Worm (Caenorhabditis elegans) whole organism, early embryonic: ENCODE results near the gene rop-1.

ENCODE experiments used
- B0310.2 ChIP-seq: sonication (generic microtip); optimal IDR thresholded peaks from 2 replicates; lab custom pipeline; 2016; ENCODE audit warnings: mild to moderate bottlenecking, missing genetic modification characterization, missing compliant biosample characterization
- F13C5.2 ChIP-seq: sonication (generic microtip); optimal IDR thresholded peaks from 2 replicates; lab custom pipeline; 2017; ENCODE audit warnings: mild to moderate bottlenecking, missing genetic modification characterization, inconsistent platforms, missing compliant biosample characterization
- aly-1 ChIP-seq: sonication (generic microtip); optimal IDR thresholded peaks from 2 replicates; lab custom pipeline; 2016; ENCODE audit warnings: missing genetic modification characterization, missing compliant biosample characterization
- ama-1 ChIP-seq: fragments of 150-350 bp; optimal IDR thresholded peaks from 2 replicates; lab custom pipeline; 2014
- ceh-13 ChIP-seq: fragments of 200-800 bp; sonication (Bioruptor generic); optimal IDR thresholded peaks from 2 replicates; lab custom pipeline; 2018; ENCODE audit warnings: mild to moderate bottlenecking, missing genetic modification characterization, missing compliant biosample characterization
- ceh-36 ChIP-seq: sonication (generic microtip); optimal IDR thresholded peaks from 2 replicates; lab custom pipeline; 2016; ENCODE audit warnings: missing genetic modification characterization, inconsistent platforms, missing compliant biosample characterization
- ets-7 ChIP-seq: sonication (generic microtip); optimal IDR thresholded peaks from 2 replicates; lab custom pipeline; 2016; ENCODE audit warnings: missing genotype, missing genetic modification characterization, missing compliant biosample characterization
- flt-1 ChIP-seq: fragments of 200-800 bp; sonication (Bioruptor generic); IDR thresholded peaks from 2 replicates; pipeline ENCODE4 v1.3.6; 2022; ENCODE audit warnings: missing genetic modification characterization, missing compliant biosample characterization
- hmbx-1 ChIP-seq: sonication (generic microtip); optimal IDR thresholded peaks from 2 replicates; lab custom pipeline; 2016; ENCODE audit warnings: mild to moderate bottlenecking, missing genetic modification characterization, missing compliant biosample characterization
- hmg-4 ChIP-seq: fragments of 200-800 bp; sonication (Bioruptor generic); optimal IDR thresholded peaks from 2 replicates; lab custom pipeline; 2018; ENCODE audit warnings: mild to moderate bottlenecking, missing genetic modification characterization, missing compliant biosample characterization
- hnd-1 ChIP-seq: sonication (generic microtip); optimal IDR thresholded peaks from 2 replicates; lab custom pipeline; 2016; ENCODE audit warnings: missing genetic modification characterization, missing compliant biosample characterization
- pes-1 ChIP-seq: fragments of 200-800 bp; sonication (Bioruptor generic); IDR thresholded peaks from 2 replicates; pipeline ENCODE4 v1.3.6; 2022; ENCODE audit warnings: missing genetic modification reagents, missing genetic modification characterization, missing compliant biosample characterization
- scrt-1 ChIP-seq: fragments of 200-800 bp; sonication (Bioruptor generic); IDR thresholded peaks from 2 replicates; pipeline ENCODE4 v1.3.6; 2022; ENCODE audit warnings: missing genetic modification characterization, missing compliant biosample characterization
- sea-1 ChIP-seq: fragments of 200-800 bp; sonication (Bioruptor generic); conservative IDR thresholded peaks from 2 replicates; pipeline ENCODE4 v1.3.6; 2022; ENCODE audit warnings: missing genetic modification characterization, missing compliant biosample characterization
- tbx-11 ChIP-seq: fragments of 200-800 bp; sonication (Bioruptor generic); IDR thresholded peaks from 2 replicates; pipeline ENCODE4 v1.3.6; 2022; ENCODE audit warnings: missing genetic modification characterization, missing compliant biosample characterization
- tbx-37 ChIP-seq: fragments of 200-800 bp; sonication (Bioruptor generic); conservative IDR thresholded peaks from 2 replicates; pipeline ENCODE4 v1.3.6; 2022; ENCODE audit warnings: missing genetic modification reagents, missing genetic modification characterization, missing compliant biosample characterization
- tra-4 ChIP-seq: sonication (generic microtip); optimal IDR thresholded peaks from 2 replicates; lab custom pipeline; 2017; ENCODE audit warnings: missing genetic modification characterization, missing compliant biosample characterization

rop-1 gene

DNA sequence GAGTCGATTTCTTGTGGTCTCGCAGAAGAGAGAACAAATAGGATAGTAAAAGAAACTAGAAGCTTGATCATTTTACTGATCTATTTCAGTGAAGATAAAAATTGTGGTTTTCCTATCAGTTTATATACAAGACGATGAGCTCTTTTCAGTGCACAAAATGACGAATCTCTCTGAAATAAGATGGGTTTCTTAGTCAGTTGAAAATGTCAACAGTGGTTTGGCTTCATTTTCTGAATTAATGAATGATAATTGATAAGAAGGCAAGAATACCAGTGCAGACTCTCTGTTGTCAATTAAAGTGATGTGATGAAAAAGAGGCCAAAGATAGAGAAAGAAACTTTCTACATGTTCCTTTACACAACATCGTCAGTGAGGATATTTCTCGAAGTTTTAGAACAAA, 26.5 kb upstream of the rop-1 start, which contains the start of gene lys-2:
lys-2 (minus strand) TSS at position 101 of the 400 bp plus-strand sequence.
- no peak for TF ChIP-seq scrt-1 (GFP tag; lab: Robert Waterston, UW)
- TF ChIP-seq hmbx-1 = no peak
- TF ChIP-seq B0310.2 (tag; lab: Kevin White, UChicago) = no peak
- no peak for TF ChIP-seq F13C5.2 (tag; lab: Kevin White, UChicago)
- no peak for TF ChIP-seq ets-7 (tag; lab: Kevin White, UChicago)
- no peak for TF ChIP-seq pes-1 (GFP tag; lab: Robert Waterston, UW)
- TF ChIP-seq tra-4 (tag; lab: Kevin White, UChicago) = no peak

DNA sequence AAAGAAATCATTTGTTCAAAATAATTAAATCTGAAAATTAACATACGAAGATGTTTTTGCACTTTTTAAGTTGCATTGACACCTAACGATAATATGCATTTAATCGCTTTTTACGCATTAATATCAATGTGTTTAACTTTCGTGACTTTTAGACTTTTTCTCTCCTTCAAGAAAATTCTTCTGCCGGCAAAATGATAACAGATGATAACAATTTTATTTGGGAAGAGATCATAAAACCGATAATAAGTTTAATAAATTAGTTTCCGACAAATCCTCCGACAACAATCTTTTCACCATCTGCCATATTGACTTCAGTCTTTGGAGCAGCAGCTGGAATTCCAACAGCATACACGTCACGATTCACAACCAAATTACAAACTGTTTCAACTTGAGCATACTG, 25.3 kb upstream of the rop-1 start:
- no peak for TF ChIP-seq ceh-13 (GFP tag; lab: Kevin White, UChicago)
- TF ChIP-seq hmbx-1 = no peak
- no peak for TF ChIP-seq ets-7 (tag; lab: Kevin White, UChicago)
- no peak for TF ChIP-seq tbx-37 (GFP tag; lab: Robert Waterston, UW)
- TF ChIP-seq tra-4 (tag; lab: Kevin White, UChicago) = no peak
- no peak for TF ChIP-seq pes-1 (GFP tag; lab: Robert Waterston, UW)
- TF ChIP-seq flt-1 = no peak
- TF ChIP-seq hmg-4 (GFP tag; lab: Kevin White, UChicago) = no peak
- TF ChIP-seq tbx-11 (GFP tag; lab: Robert Waterston, UW) = no peak
- TF ChIP-seq ama-1 (lab: Kevin White, UChicago) = no peak
- no peak for TF ChIP-seq hnd-1 (tag; lab: Kevin White, UChicago)
- no peak for TF ChIP-seq aly-1 (tag; lab: Kevin White, UChicago)
- TF ChIP-seq sea-1 (GFP tag; lab: Robert Waterston, UW) = no peak
- TF ChIP-seq ceh-36 (tag; lab: Kevin White, UChicago) = no peak
- no peak for TF ChIP-seq B0310.2 (tag; lab: Kevin White, UChicago)
- no peak for TF ChIP-seq scrt-1 (GFP tag; lab: Robert Waterston, UW)
- no peak for TF ChIP-seq F13C5.2 (tag; lab: Kevin White, UChicago)

DNA sequence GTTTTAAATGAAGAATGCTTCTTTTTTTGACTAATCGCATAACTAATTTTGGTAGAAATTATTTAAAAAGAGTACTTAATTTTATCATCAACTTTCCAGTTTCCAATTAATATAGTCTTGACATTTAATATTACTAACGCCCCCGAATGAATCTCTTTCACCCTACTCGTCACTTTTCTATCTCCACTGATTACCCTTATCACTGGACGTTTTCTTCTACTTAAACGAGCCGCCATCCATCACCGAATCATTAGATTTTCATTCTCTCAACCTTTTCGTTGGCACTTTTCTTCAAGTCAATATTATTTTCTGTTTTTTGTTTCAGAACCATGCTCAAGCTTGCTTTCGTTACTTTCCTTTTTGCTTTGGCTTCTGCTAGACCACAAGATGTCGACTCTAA, 22.7 kb upstream of the rop-1 start, which contains the start of gene lys-1:
lys-1 (plus strand) TSS at position 326 of the 400 bp plus-strand sequence.
- TF ChIP-seq tbx-11 (GFP tag; lab: Robert Waterston, UW) (no peak), ceh-36 (tag; lab: Kevin White, UChicago) (no peak), hmbx-1 (no peak), tra-4 (tag; lab: Kevin White, UChicago) (no peak), ama-1 (lab: Kevin White, UChicago) (no peak), aly-1 (tag; lab: Kevin White, UChicago) (no peak), sea-1 (GFP tag; lab: Robert Waterston, UW) (no peak), B0310.2 (tag; lab: Kevin White, UChicago) (no peak), flt-1 (no peak), F13C5.2 (tag; lab: Kevin White, UChicago) (no peak), tbx-37 (GFP tag; lab: Robert Waterston, UW) (no peak), hmg-4 (GFP tag; lab: Kevin White, UChicago) (no peak), pes-1 (GFP tag; lab: Robert Waterston, UW) (no peak), ets-7 (tag; lab: Kevin White, UChicago) (no peak), ceh-13 (GFP tag; lab: Kevin White, UChicago) (no peak), hnd-1 (tag; lab: Kevin White, UChicago) (no peak), scrt-1 (GFP tag; lab: Robert Waterston, UW) (no peak)

DNA sequence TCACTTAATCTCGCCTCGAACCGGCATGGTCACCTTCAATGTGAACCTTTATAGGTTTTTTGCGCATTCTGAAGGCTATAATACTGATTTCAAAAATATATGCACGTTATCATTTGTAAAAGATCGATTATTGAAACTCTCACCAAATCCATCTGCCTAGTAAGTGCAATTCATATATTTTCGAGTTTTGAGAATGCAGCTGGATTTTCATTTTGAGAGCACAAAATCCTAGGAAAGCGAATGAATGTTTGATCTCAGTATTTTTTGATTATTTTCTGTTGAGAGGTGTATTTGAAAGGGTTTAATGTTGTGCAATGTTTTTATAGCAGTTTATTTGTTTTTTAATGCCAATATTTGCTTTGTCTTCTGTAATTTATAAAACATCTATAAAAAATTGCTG, 21.2 kb upstream of the rop-1 start:
- TF ChIP-seq ets-7 (tag; lab: Kevin White, UChicago) (no peak), hnd-1 (tag; lab: Kevin White, UChicago) (no peak), aly-1 (tag; lab: Kevin White, UChicago) (no peak), tbx-37 (GFP tag; lab: Robert Waterston, UW) (no peak), tbx-11 (GFP tag; lab: Robert Waterston, UW) (no peak), ceh-13 (GFP tag; lab: Kevin White, UChicago) (no peak), sea-1 (GFP tag; lab: Robert Waterston, UW) (no peak), F13C5.2 (tag; lab: Kevin White, UChicago) (no peak), ama-1 (lab: Kevin White, UChicago) (no peak), hmg-4 (GFP tag; lab: Kevin White, UChicago) (no peak)

DNA sequence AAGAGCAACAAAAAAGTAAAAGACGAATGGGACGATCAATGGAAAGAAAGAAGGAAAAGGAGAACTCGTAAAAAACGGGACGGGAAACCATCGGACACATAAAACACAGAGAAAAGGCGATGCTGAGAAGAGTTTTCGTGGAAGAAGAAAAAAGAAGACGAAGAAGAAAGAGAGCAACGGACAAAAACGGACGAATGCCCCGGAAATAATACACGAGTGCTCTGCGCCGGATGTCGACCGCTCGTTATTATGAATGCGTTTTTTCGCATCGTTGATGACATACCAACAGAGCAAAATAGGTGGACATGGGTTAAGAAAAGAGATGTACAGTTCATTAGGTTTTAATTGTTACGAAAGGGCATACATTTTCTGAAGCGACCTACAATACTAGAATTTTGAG, 20.8 kb upstream of the rop-1 start, which contains the start of gene Y22F5A.11:
Y22F5A.11 (minus strand) TSS at position 28 of the 400 bp plus-strand sequence.
- TF ChIP-seq sea-1 (GFP tag; lab: Robert Waterston, UW) = no peak
- no peak for TF ChIP-seq tra-4 (tag; lab: Kevin White, UChicago)
- no peak for TF ChIP-seq ceh-13 (GFP tag; lab: Kevin White, UChicago)
- no peak for TF ChIP-seq flt-1
- no peak for TF ChIP-seq hmg-4 (GFP tag; lab: Kevin White, UChicago)

DNA sequence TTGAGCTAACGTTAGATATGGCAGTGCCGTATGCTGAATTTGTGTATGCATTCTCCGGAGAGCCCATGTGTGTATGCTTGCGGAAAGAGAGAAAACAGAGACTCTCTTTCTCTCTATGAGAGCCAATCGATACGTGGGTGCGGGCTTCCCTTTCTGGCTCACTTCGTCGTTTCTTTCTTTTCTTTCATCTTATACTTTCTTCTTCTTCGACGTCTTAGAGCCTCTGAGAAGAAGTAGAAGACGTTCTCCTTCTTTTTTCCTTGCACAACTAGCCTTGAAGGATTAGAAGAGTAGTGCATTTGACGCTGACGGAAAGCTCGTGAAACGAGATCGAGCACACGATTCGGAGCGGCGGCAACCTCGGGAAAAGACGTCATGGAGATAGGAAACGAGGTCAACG, 19.0 kb upstream of the rop-1 start:
- TF ChIP-seq tbx-37 (GFP tag; lab: Robert Waterston, UW) = no peak
- TF ChIP-seq ets-7 (tag; lab: Kevin White, UChicago) = no peak
- no peak for TF ChIP-seq hmg-4 (GFP tag; lab: Kevin White, UChicago)
- TF ChIP-seq pes-1 (GFP tag; lab: Robert Waterston, UW) = no peak
- TF ChIP-seq B0310.2 (tag; lab: Kevin White, UChicago) = no peak

DNA sequence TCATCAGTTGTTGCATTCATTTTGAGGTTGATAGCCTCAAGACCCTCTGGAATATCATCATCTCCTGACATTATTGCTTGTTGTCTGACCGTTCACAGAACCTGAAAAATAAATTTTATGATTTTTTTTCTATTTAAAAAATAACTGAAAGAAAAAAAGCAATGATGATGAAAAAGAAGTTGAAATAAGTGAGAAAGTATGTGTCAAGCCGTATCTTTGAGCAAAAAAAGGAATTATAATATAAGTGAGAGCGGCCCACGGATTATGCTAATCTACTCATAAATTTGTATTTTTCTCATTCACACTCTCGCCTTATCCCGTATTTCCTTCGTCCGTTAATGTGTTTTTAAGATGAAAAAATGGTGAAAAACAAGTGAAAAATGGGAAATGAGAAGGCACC, 15.4 kb upstream of the rop-1 start, which contains the start of gene ric-4:
ric-4 (minus strand) TSS at position 101 of the 400 bp plus-strand sequence.
- TF ChIP-seq pes-1 (GFP tag; lab: Robert Waterston, UW) = no peak

DNA sequence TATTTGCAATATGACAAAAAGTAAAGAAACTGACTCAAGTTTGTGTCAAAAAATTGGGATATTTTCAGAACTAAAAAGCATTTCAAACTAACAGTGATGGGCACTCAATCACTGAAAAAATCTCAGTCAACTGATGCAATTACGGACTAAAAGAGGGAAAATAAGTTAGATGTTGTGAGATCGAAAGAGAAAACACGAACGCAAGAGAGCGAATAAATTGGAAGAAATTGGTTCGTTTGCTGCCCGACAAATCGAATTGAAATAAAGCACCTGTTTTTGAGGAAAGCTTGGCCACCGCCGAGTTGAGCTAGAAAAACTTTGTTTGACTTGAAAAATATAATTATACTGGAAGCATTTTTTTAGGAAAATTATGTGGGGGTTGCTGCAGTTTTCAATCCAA, 11.2 kb upstream of the rop-1 start:
- TF ChIP-seq ceh-13 (GFP tag; lab: Kevin White, UChicago) = no peak
- TF ChIP-seq hmbx-1 = no peak
- no peak for TF ChIP-seq scrt-1 (GFP tag; lab: Robert Waterston, UW)
